Fruit fly (Drosophila melanogaster) whole organism, prepupa: Measurements from ENCODE around the gene scramb2.

ENCODE experiments used
- Blimp-1 ChIP-seq: fragments of 200-800 bp; sonication (Bioruptor generic); optimal IDR thresholded peaks from 3 replicates; lab custom pipeline; 2017; ENCODE audit warnings: missing biosample characterization, missing genetic modification characterization, mild to moderate bottlenecking, moderate library complexity, missing genetic modification reagents
- CG10669 ChIP-seq: fragments of 200-800 bp; sonication (Bioruptor generic); optimal IDR thresholded peaks from 3 replicates; lab custom pipeline; 2018; ENCODE audit warnings: missing biosample characterization, mild to moderate bottlenecking, missing genetic modification characterization, moderate library complexity
- CG11294 ChIP-seq: fragments of 200-800 bp; sonication (Bioruptor generic); IDR thresholded peaks from 2 replicates; pipeline ENCODE4 v1.3.6; 2022; ENCODE audit warnings: missing biosample characterization, missing genetic modification characterization
- CG11762 ChIP-seq: fragments of 200-800 bp; sonication (Bioruptor generic); optimal IDR thresholded peaks from 3 replicates; lab custom pipeline; 2016; ENCODE audit warnings: missing biosample characterization, missing genetic modification characterization; ENCODE audit not compliant: insufficient read depth
- CG11902 ChIP-seq: fragments of 200-800 bp; sonication (Bioruptor generic); optimal IDR thresholded peaks from 3 replicates; lab custom pipeline; 2016; ENCODE audit warnings: missing biosample characterization, missing genetic modification characterization
- CG15336 ChIP-seq: fragments of 200-800 bp; sonication (Bioruptor generic); IDR thresholded peaks from 2 replicates; pipeline ENCODE4 v1.3.6; 2022; ENCODE audit warnings: missing biosample characterization, missing genetic modification characterization
- CG1621 ChIP-seq: fragments of 200-800 bp; sonication (Bioruptor generic); optimal IDR thresholded peaks from 3 replicates; lab custom pipeline; 2018; ENCODE audit warnings: missing biosample characterization, mild to moderate bottlenecking, missing genetic modification characterization
- CG16779 ChIP-seq: fragments of 200-800 bp; sonication (Bioruptor generic); optimal IDR thresholded peaks from 3 replicates; lab custom pipeline; 2017; ENCODE audit warnings: missing biosample characterization, mild to moderate bottlenecking, missing genetic modification characterization
- CG3032 ChIP-seq: fragments of 200-800 bp; optimal IDR thresholded peaks from 2 replicates; lab custom pipeline; 2019; ENCODE audit warnings: missing biosample characterization, mild to moderate bottlenecking, missing genetic modification characterization, moderate library complexity
- CG32006 ChIP-seq: fragments of 200-800 bp; sonication (Bioruptor generic); optimal IDR thresholded peaks from 3 replicates; lab custom pipeline; 2017; ENCODE audit warnings: missing biosample characterization, mild to moderate bottlenecking, missing genetic modification characterization
- CG34406 ChIP-seq: fragments of 200-800 bp; sonication (Bioruptor generic); optimal IDR thresholded peaks from 3 replicates; lab custom pipeline; 2016; ENCODE audit warnings: missing biosample characterization, missing genetic modification characterization
- CG3919 ChIP-seq: fragments of 200-800 bp; sonication (Bioruptor generic); optimal IDR thresholded peaks from 3 replicates; lab custom pipeline; 2016; ENCODE audit warnings: missing biosample characterization, missing genetic modification characterization
- CG4318 ChIP-seq: fragments of 200-800 bp; sonication (Bioruptor generic); optimal IDR thresholded peaks from 3 replicates; lab custom pipeline; 2017; ENCODE audit warnings: missing biosample characterization, mild to moderate bottlenecking, missing genetic modification characterization
- CG6276 ChIP-seq: fragments of 200-800 bp; sonication (Bioruptor generic); optimal IDR thresholded peaks from 2 replicates; lab custom pipeline; 2017; ENCODE audit warnings: missing biosample characterization, mild to moderate bottlenecking, missing genetic modification characterization
- CG6792 ChIP-seq: fragments of 200-800 bp; sonication (Bioruptor generic); optimal IDR thresholded peaks from 3 replicates; lab custom pipeline; 2016; ENCODE audit warnings: missing biosample characterization, missing genetic modification characterization
- CG6808 ChIP-seq: fragments of 200-800 bp; sonication (Bioruptor generic); optimal IDR thresholded peaks from 3 replicates; lab custom pipeline; 2017; ENCODE audit warnings: missing biosample characterization, missing genetic modification characterization, mild to moderate bottlenecking, moderate library complexity, missing genetic modification reagents
- CG6854 ChIP-seq: fragments of 200-800 bp; sonication (Bioruptor generic); optimal IDR thresholded peaks from 2 replicates; lab custom pipeline; 2017; ENCODE audit warnings: missing biosample characterization, mild to moderate bottlenecking, missing genetic modification characterization
- CG7368 ChIP-seq: fragments of 200-800 bp; sonication (Bioruptor generic); optimal IDR thresholded peaks from 3 replicates; lab custom pipeline; 2016; ENCODE audit warnings: missing biosample characterization, missing genetic modification characterization
- CG8119 ChIP-seq: fragments of 200-800 bp; sonication (Bioruptor generic); IDR thresholded peaks from 3 replicates; pipeline ENCODE4 v1.3.6; 2022; ENCODE audit warnings: missing biosample characterization, missing genetic modification characterization
- CG8319 ChIP-seq: fragments of 200-800 bp; sonication (Bioruptor generic); optimal IDR thresholded peaks from 3 replicates; lab custom pipeline; 2016; ENCODE audit warnings: missing biosample characterization, missing genetic modification characterization
- CG8632 ChIP-seq: fragments of 200-800 bp; sonication (Bioruptor generic); optimal IDR thresholded peaks from 3 replicates; lab custom pipeline; 2016; ENCODE audit warnings: missing biosample characterization, missing genetic modification characterization
- CG9139 ChIP-seq: fragments of 200-800 bp; sonication (Bioruptor generic); optimal IDR thresholded peaks from 3 replicates; lab custom pipeline; 2017; ENCODE audit warnings: missing biosample characterization, mild to moderate bottlenecking, missing genetic modification characterization
- Eip75B ChIP-seq: fragments of 200-800 bp; sonication (Bioruptor generic); optimal IDR thresholded peaks from 3 replicates; lab custom pipeline; 2016; ENCODE audit warnings: missing biosample characterization, missing genetic modification characterization
- Eip93F ChIP-seq: fragments of 200-800 bp; sonication (Bioruptor generic); optimal IDR thresholded peaks from 2 replicates; lab custom pipeline; 2016; ENCODE audit warnings: missing biosample characterization, mild to moderate bottlenecking, missing genetic modification characterization
- Ets21C ChIP-seq: fragments of 200-800 bp; sonication (Bioruptor generic); optimal IDR thresholded peaks from 3 replicates; lab custom pipeline; 2016; ENCODE audit warnings: missing biosample characterization, missing genetic modification characterization
- Ets96B ChIP-seq: fragments of 200-800 bp; optimal IDR thresholded peaks from 2 replicates; lab custom pipeline; 2019; ENCODE audit warnings: missing biosample characterization, mild to moderate bottlenecking, missing genetic modification characterization, moderate library complexity
- Gug ChIP-seq: fragments of 200-800 bp; sonication (Bioruptor generic); IDR thresholded peaks from 2 replicates; pipeline ENCODE4 v1.3.6; 2022; ENCODE audit warnings: missing biosample characterization, missing genetic modification characterization
- Hr38 ChIP-seq: sonication (Bioruptor generic); optimal IDR thresholded peaks from 2 replicates; lab custom pipeline; 2016; ENCODE audit warnings: missing biosample characterization, missing genetic modification characterization
- Hr39 ChIP-seq: fragments of 200-800 bp; sonication (Bioruptor generic); optimal IDR thresholded peaks from 2 replicates; lab custom pipeline; 2016; ENCODE audit warnings: missing biosample characterization, missing genetic modification characterization
- Lpt ChIP-seq: fragments of 200-800 bp; sonication (Bioruptor generic); optimal IDR thresholded peaks from 3 replicates; lab custom pipeline; 2016; ENCODE audit warnings: missing biosample characterization, missing genetic modification characterization
- Met ChIP-seq: fragments of 200-800 bp; sonication (Bioruptor generic); optimal IDR thresholded peaks from 3 replicates; lab custom pipeline; 2016; ENCODE audit warnings: missing biosample characterization, missing genetic modification characterization
- Sox102F ChIP-seq: fragments of 200-800 bp; sonication (Bioruptor generic); optimal IDR thresholded peaks from 2 replicates; lab custom pipeline; 2016; ENCODE audit warnings: missing biosample characterization, mild to moderate bottlenecking, missing genetic modification characterization
- Sox15 ChIP-seq: fragments of 200-800 bp; sonication (Bioruptor generic); optimal IDR thresholded peaks from 3 replicates; lab custom pipeline; 2016; ENCODE audit warnings: missing biosample characterization, missing genetic modification characterization
- achi ChIP-seq: fragments of 200-800 bp; sonication (Bioruptor generic); optimal IDR thresholded peaks from 3 replicates; lab custom pipeline; 2016; ENCODE audit warnings: missing biosample characterization, missing genetic modification characterization
- acj6 ChIP-seq: fragments of 200-800 bp; sonication (Bioruptor generic); optimal IDR thresholded peaks from 3 replicates; lab custom pipeline; 2016; ENCODE audit warnings: missing biosample characterization, missing genetic modification characterization
- cyc ChIP-seq: fragments of 200-800 bp; sonication (Bioruptor generic); optimal IDR thresholded peaks from 3 replicates; lab custom pipeline; 2016; ENCODE audit warnings: missing biosample characterization, missing genetic modification characterization
- dsx ChIP-seq: fragments of 200-800 bp; optimal IDR thresholded peaks from 3 replicates; lab custom pipeline; 2019; ENCODE audit warnings: missing biosample characterization, mild to moderate bottlenecking, missing genetic modification characterization, moderate library complexity; ENCODE audit not compliant: poor library complexity, severe bottlenecking
- eg ChIP-seq: fragments of 200-800 bp; sonication (Bioruptor generic); IDR thresholded peaks from 3 replicates; pipeline ENCODE4 v1.3.6; 2022; ENCODE audit warnings: missing biosample characterization, missing genetic modification characterization
- esn ChIP-seq: fragments of 200-800 bp; sonication (Bioruptor generic); optimal IDR thresholded peaks from 2 replicates; lab custom pipeline; 2016; ENCODE audit warnings: missing biosample characterization, mild to moderate bottlenecking, missing genetic modification characterization, moderate library complexity
- fd59A ChIP-seq: fragments of 200-800 bp; sonication (Bioruptor generic); optimal IDR thresholded peaks from 2 replicates; lab custom pipeline; 2017; ENCODE audit warnings: missing biosample characterization, mild to moderate bottlenecking, missing genetic modification characterization, missing genetic modification reagents
- fd85E ChIP-seq: fragments of 200-800 bp; sonication (Bioruptor generic); optimal IDR thresholded peaks from 3 replicates; lab custom pipeline; 2016; ENCODE audit warnings: missing biosample characterization, missing genetic modification characterization
- lz ChIP-seq: fragments of 200-800 bp; sonication (Bioruptor generic); optimal IDR thresholded peaks from 3 replicates; lab custom pipeline; 2016; ENCODE audit warnings: missing biosample characterization, missing genetic modification characterization
- net ChIP-seq: fragments of 200-800 bp; sonication (Bioruptor generic); optimal IDR thresholded peaks from 3 replicates; lab custom pipeline; 2016; ENCODE audit warnings: missing biosample characterization, missing genetic modification characterization
- pdm3 ChIP-seq: fragments of 200-800 bp; sonication (Bioruptor generic); optimal IDR thresholded peaks from 3 replicates; lab custom pipeline; 2016; ENCODE audit warnings: missing biosample characterization, missing genetic modification characterization
- salr ChIP-seq, 2 experiments: fragments of 200-800 bp; sonication (Bioruptor generic); optimal IDR thresholded peaks; 3 replicates each; lab custom pipeline; 2016 to 2018; ENCODE audit warnings: missing biosample characterization in 2 of 2, missing genetic modification characterization in 2 of 2, mild to moderate bottlenecking in 1 of 2
- spab ChIP-seq: fragments of 200-800 bp; sonication (Bioruptor generic); optimal IDR thresholded peaks from 2 replicates; lab custom pipeline; 2017; ENCODE audit warnings: missing biosample characterization, mild to moderate bottlenecking, missing genetic modification characterization, missing genetic modification reagents
- ss ChIP-seq, 2 experiments: fragments of 200-800 bp; sonication (Bioruptor generic); optimal IDR thresholded peaks; 2 replicates in 1 of 2; 3 replicates in 1 of 2; lab custom pipeline; 2017 to 2018; ENCODE audit warnings: mild to moderate bottlenecking in 2 of 2, missing biosample characterization in 2 of 2, missing genetic modification characterization in 2 of 2, moderate library complexity in 1 of 2
- svp ChIP-seq: fragments of 200-800 bp; sonication (Bioruptor generic); peaks from one replicate; lab custom pipeline; 2016; ENCODE audit warnings: missing biosample characterization, missing genetic modification characterization
- topi ChIP-seq: fragments of 200-800 bp; sonication (Bioruptor generic); optimal IDR thresholded peaks from 3 replicates; lab custom pipeline; 2016; ENCODE audit warnings: missing biosample characterization, missing genetic modification characterization
- vri ChIP-seq: fragments of 200-800 bp; sonication (Bioruptor generic); optimal IDR thresholded peaks from 3 replicates; lab custom pipeline; 2016; ENCODE audit warnings: missing biosample characterization, mild to moderate bottlenecking, missing genetic modification characterization

The scramb2 gene

DNA sequence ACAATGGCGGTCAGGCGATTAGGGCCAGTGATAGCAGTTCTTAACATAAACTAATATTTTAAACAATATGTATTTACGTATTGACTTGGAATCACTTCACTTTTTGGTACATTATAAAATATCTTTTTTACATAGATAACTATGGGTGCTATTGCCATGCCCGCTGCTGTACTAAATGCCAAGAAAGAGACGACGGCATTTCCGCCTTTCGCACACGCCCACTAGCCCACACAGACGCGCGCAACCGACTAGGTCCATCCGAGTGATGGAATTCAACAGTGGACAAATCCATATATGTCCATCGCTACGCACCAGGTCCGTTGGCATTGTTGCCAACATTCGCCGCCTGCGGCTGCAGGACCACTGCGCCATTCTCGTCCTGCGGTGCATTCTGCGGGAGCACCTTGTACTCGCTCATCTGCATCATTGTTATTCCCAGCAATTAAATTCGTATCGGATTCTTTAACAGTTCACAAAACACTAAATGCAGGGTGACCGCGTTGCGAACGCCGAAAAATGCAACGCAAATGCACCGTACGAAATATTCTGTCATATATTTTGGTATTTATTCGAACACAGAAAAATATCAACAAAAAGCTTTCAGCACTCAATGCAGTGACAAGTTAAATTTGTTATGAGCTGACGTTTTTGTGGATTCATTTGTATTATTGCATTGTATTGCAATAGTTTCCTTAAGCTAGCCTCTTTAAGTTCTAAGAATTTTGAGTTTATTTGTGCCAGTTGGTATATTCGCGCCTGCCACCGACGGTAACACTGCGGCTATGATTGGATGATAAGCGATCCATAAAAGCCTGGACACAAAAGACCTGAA, at the start of gene scramb2, which contains the start of gene Sk2:
scramb2 (minus strand) TSS at position 488 of the 832 bp plus-strand sequence.
Sk2 (plus strand) TSS at position 763 of the 832 bp plus-strand sequence.
- TF ChIP-seq Lpt (GFP tag; lab: Kevin White, UChicago) (peak; percentile 94), CG16779 (tag; lab: Kevin White, UChicago) (peak; percentile 95), CG6276 (GFP tag; lab: Kevin White, UChicago) (peak; percentile 98), CG8119 (GFP tag; lab: Robert Waterston, UW) (peak; percentile 98), CG11294 (GFP tag; lab: Robert Waterston, UW) (peak; percentile 94), salr (GFP tag; optimal IDR thresholded peaks at IDR 0.05; lab: Kevin White, UChicago) (peak; percentile 92 to 95), acj6 (GFP tag; lab: Kevin White, UChicago) (peak; percentile 96), CG9139 (GFP tag; lab: Kevin White, UChicago) (peak; percentile 96), cyc (GFP tag; lab: Kevin White, UChicago) (peak; percentile 94), CG6854 (GFP tag; lab: Kevin White, UChicago) (peak; percentile 92), Ets96B (peak; percentile 94), CG11902 (GFP tag; lab: Kevin White, UChicago) (peak; percentile 89), fd85E (peak; percentile 84), achi (GFP tag; lab: Kevin White, UChicago) (peak; percentile 96), Ets21C (GFP tag; lab: Kevin White, UChicago) (peak; percentile 86), spab (GFP tag; lab: Kevin White, UChicago) (peak; percentile 96), Hr39 (GFP tag; lab: Kevin White, UChicago) (peak; percentile 92), topi (GFP tag; lab: Kevin White, UChicago) (peak; percentile 95), CG15336 (GFP tag; lab: Robert Waterston, UW) (peak; percentile 98), Hr38 (peak; percentile 51), CG4318 (peak; percentile 93), CG1621 (peak; percentile 95), Met (GFP tag; lab: Kevin White, UChicago) (peak; percentile 94), Gug (GFP tag; lab: Robert Waterston, UW) (peak; percentile 95), eg (GFP tag; lab: Robert Waterston, UW) (peak; percentile 99), pdm3 (GFP tag; lab: Kevin White, UChicago) (peak; percentile 97), CG6808 (GFP tag; lab: Kevin White, UChicago) (peak; percentile 96), Eip93F (peak; percentile 95), CG10669 (peak; percentile 95), CG8319 (GFP tag; lab: Kevin White, UChicago) (peak; percentile 93), net (peak; percentile 98), CG32006 (GFP tag; lab: Kevin White, UChicago) (peak; percentile 97), Eip75B (GFP tag; lab: Kevin White, UChicago) (peak; percentile 94), fd59A (GFP tag; lab: Kevin White, UChicago) (peak; percentile 94), dsx (GFP tag; lab: Kevin White, UChicago) (peak; percentile 95), CG6792 (GFP tag; lab: Kevin White, UChicago) (peak; percentile 94), vri (GFP tag; lab: Kevin White, UChicago) (peak; percentile 91), svp (peak; percentile 97), ss (GFP tag; optimal IDR thresholded peaks at IDR 0.05; lab: Kevin White, UChicago) (peak; percentile 97 to 98), Sox102F (GFP tag; lab: Kevin White, UChicago) (peak; percentile 95), CG8632 (GFP tag; lab: Kevin White, UChicago) (peak; percentile 94), CG11762 (peak; percentile 95), esn (GFP tag; lab: Kevin White, UChicago) (peak; percentile 95), CG7368 (GFP tag; lab: Kevin White, UChicago) (peak; percentile 92), CG3032 (peak; percentile 96), CG34406 (GFP tag; lab: Kevin White, UChicago) (peak; percentile 96), CG3919 (GFP tag; lab: Kevin White, UChicago) (peak; percentile 97), lz (GFP tag; lab: Kevin White, UChicago) (peak; percentile 94), Sox15 (GFP tag; lab: Kevin White, UChicago) (peak; percentile 91), Blimp-1 (GFP tag; lab: Kevin White, UChicago) (peak; percentile 87)
